Worm (Caenorhabditis elegans): Measurements from ENCODE around the gene D1022.9.

The D1022.9 gene

ce11 chrII:7529078-7529683 lies 39.7 kb upstream of the D1022.9 start, which contains the start of gene ZK1290.5 (continued):
- TF ChIP-seq alr-1 (tag; optimal IDR thresholded peaks at IDR 0.05; ENCODE audit: borderline replicate concordance) (no peak), tbx-2 (tag; optimal IDR thresholded peaks at IDR 0.05) (peak; percentile 92), ztf-11 (tag; optimal IDR thresholded peaks at IDR 0.05) (no peak), nhr-19 (GFP tag; conservative IDR thresholded peaks at IDR 0.05) (peak; percentile 92), isw-1 (GFP tag; IDR thresholded peaks at IDR 0.05) (peak; percentile 20; the same call in 1 of the 2 replicates), snpc-4 (tag; optimal IDR thresholded peaks at IDR 0.05) (peak; percentile 33)

ce11 chrII:7528210-7528609 lies 38.7 kb upstream of the D1022.9 start:
- TF ChIP-seq mdl-1 (tag; optimal IDR thresholded peaks at IDR 0.05) (peak in 1 of 2 experiments; percentile 90), lin-13 (GFP tag; optimal IDR thresholded peaks at IDR 0.05) (peak; percentile 3), swsn-7 (tag; optimal IDR thresholded peaks at IDR 0.05) (no peak), dsc-1 (tag; optimal IDR thresholded peaks at IDR 0.05) (no peak), elt-3 (tag; optimal IDR thresholded peaks at IDR 0.05) (peak in 2 of 6 experiments; percentile 92 to 95), egl-13 (tag; optimal IDR thresholded peaks at IDR 0.05) (no peak), mep-1 (tag; optimal IDR thresholded peaks at IDR 0.05) (peak; percentile 23), ceh-8 (GFP tag; optimal IDR thresholded peaks at IDR 0.05) (no peak), nhr-90 (tag; optimal IDR thresholded peaks at IDR 0.05; ENCODE audit: poor library complexity) (peak; percentile 82), nhr-19 (GFP tag; conservative IDR thresholded peaks at IDR 0.05) (peak; percentile 81), lir-3 (tag; optimal IDR thresholded peaks at IDR 0.05; ENCODE audit: poor library complexity) (peak; percentile 31), grh-1 (GFP tag; IDR thresholded peaks at IDR 0.05) (peak; percentile 84), nhr-71 (tag; optimal IDR thresholded peaks at IDR 0.05) (peak; percentile 86), lin-35 (GFP tag; optimal IDR thresholded peaks at IDR 0.05) (peak in 1 of 2 experiments; percentile 82), ceh-82 (tag; optimal IDR thresholded peaks at IDR 0.05) (no peak), nhr-76 (tag; optimal IDR thresholded peaks at IDR 0.05) (no peak), zip-4 (GFP tag; optimal IDR thresholded peaks at IDR 0.05) (no peak), nhr-85 (tag) (peak; percentile 94), ztf-4 (tag; optimal IDR thresholded peaks at IDR 0.05) (peak; percentile 42), elt-2 (tag; optimal IDR thresholded peaks at IDR 0.05) (peak; percentile 96), pax-3 (tag; optimal IDR thresholded peaks at IDR 0.05) (peak; percentile 48), dpl-1 (GFP tag; optimal IDR thresholded peaks at IDR 0.05) (peak; percentile 5 to 45 (median 17)), nhr-20 (tag; optimal IDR thresholded peaks at IDR 0.05) (peak; percentile 89), ceh-90 (tag; optimal IDR thresholded peaks at IDR 0.05) (no peak), C16A3.4 (tag; optimal IDR thresholded peaks at IDR 0.05) (peak; percentile 24), blmp-1 (tag; optimal IDR thresholded peaks at IDR 0.05) (peak; percentile 98), efl-1 (optimal IDR thresholded peaks at IDR 0.05) (peak in 1 of 2 experiments; percentile 8), efl-1 (GFP tag; optimal IDR thresholded peaks at IDR 0.05 in 1 of 2) (peak in 1 of 2 experiments; percentile 91), lin-14 (GFP tag; optimal IDR thresholded peaks at IDR 0.05) (peak; percentile 71), tbx-2 (tag; optimal IDR thresholded peaks at IDR 0.05) (peak; percentile 64), vab-15 (tag; optimal IDR thresholded peaks at IDR 0.05) (peak; percentile 29), unc-130 (tag; optimal IDR thresholded peaks at IDR 0.05) (peak; percentile 64), mab-9 (GFP tag; IDR thresholded peaks at IDR 0.05) (no peak)

ce11 chrII:7525458-7525857 lies 36.0 kb upstream of the D1022.9 start, which contains the start of the genes ZK1290.7 and rnh-1.1:
Gene ZK1290.7 (minus strand): TSS chrII:7525558.
Gene rnh-1.1 (plus strand): TSS chrII:7525738.
- TF ChIP-seq mdl-1 (tag; optimal IDR thresholded peaks at IDR 0.05) (no peak), ztf-4 (tag; optimal IDR thresholded peaks at IDR 0.05) (no peak), ets-5 (GFP tag; IDR thresholded peaks at IDR 0.05) (no peak), irx-1 (tag; optimal IDR thresholded peaks at IDR 0.05) (no peak)

Data from whole organism, L1 larva.